Worm (Caenorhabditis elegans): ENCODE data around the gene txt-17.
"Not testable (repeated sequence)": the region's sequence is repeated elsewhere in the genome, so short reads cannot be mapped to it uniquely, and the experiment has no call there.

DNA sequence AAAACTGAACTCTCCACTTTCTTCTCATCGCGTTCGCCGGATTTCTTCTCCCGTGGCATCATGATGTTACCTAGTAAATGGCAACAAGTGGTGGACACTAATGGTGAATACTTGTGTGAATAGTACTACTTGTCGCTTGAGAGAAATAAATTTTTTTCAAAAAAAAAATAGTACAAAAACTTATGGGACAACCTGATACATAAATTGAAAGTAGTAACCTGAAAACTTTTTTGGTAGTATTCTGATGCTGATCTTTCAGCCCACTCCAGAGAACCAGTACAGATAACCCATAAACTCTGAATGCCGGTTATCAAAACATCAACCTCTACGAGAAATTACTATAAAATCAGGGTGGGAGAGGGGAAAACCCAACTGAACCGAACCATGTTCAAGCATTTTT, 4.8 kb upstream of the txt-17 start, which contains the start of gene Y57E12AL.2:
- TF ChIP-seq M03D4.4 (tag; optimal IDR thresholded peaks at IDR 0.05); nhr-12 (tag; optimal IDR thresholded peaks at IDR 0.05); mab-5 (tag; optimal IDR thresholded peaks at IDR 0.05); elt-1 (tag; optimal IDR thresholded peaks at IDR 0.05; ENCODE audit: borderline replicate concordance, insufficient read depth); lin-32 (GFP tag; optimal IDR thresholded peaks at IDR 0.05); zip-8 (tag; optimal IDR thresholded peaks at IDR 0.05); sptf-1 (tag; optimal IDR thresholded peaks at IDR 0.05); nhr-237 (tag; optimal IDR thresholded peaks at IDR 0.05): not testable (repeated sequence)

Data from whole organism, mixed stage, embryonic.